Fruit fly (Drosophila melanogaster) whole organism, embryonic: Measurements from ENCODE around the gene ABCB7.

ENCODE experiments used
- Aef1 ChIP-seq: fragments of 200-800 bp; sonication (Bioruptor generic); IDR thresholded peaks from 3 replicates; pipeline ENCODE4 v1.3.6; 2022; ENCODE audit warnings: missing biosample characterization, missing genetic modification characterization
- Bdp1 ChIP-seq: fragments of 200-800 bp; sonication (Bioruptor generic); optimal IDR thresholded peaks from 3 replicates; lab custom pipeline; 2016; ENCODE audit warnings: missing biosample characterization, missing genetic modification characterization
- CG10462 ChIP-seq: fragments of 200-800 bp; sonication (Bioruptor generic); optimal IDR thresholded peaks from 2 replicates; lab custom pipeline; 2016; ENCODE audit warnings: missing biosample characterization, missing genetic modification characterization
- CG11093 ChIP-seq: fragments of 200-800 bp; sonication (Bioruptor generic); IDR thresholded peaks from 3 replicates; pipeline ENCODE4 v1.3.6; 2022; ENCODE audit warnings: missing biosample characterization, missing genetic modification characterization
- CG12391 ChIP-seq: fragments of 200-800 bp; sonication (Bioruptor generic); optimal IDR thresholded peaks from 3 replicates; lab custom pipeline; 2018; ENCODE audit warnings: missing biosample characterization, mild to moderate bottlenecking, missing genetic modification characterization, moderate library complexity
- CG12744 ChIP-seq: fragments of 200-800 bp; sonication (Bioruptor generic); optimal IDR thresholded peaks from 2 replicates; lab custom pipeline; 2016; ENCODE audit warnings: missing biosample characterization, missing genetic modification characterization
- CG12769 ChIP-seq: fragments of 200-800 bp; sonication (Bioruptor generic); optimal IDR thresholded peaks from 2 replicates; lab custom pipeline; 2019; ENCODE audit warnings: missing biosample characterization, mild to moderate bottlenecking, missing genetic modification characterization, moderate library complexity
- CG13424 ChIP-seq: fragments of 200-800 bp; sonication (Bioruptor generic); optimal IDR thresholded peaks from 2 replicates; lab custom pipeline; 2019; ENCODE audit warnings: missing biosample characterization, mild to moderate bottlenecking, missing genetic modification characterization, moderate library complexity
- CG14014 ChIP-seq: fragments of 200-800 bp; sonication (Bioruptor generic); IDR thresholded peaks from 2 replicates; pipeline ENCODE4 v1.3.6; 2022; ENCODE audit warnings: missing biosample characterization, missing genetic modification characterization
- CG16815 ChIP-seq: fragments of 200-800 bp; sonication (Bioruptor generic); optimal IDR thresholded peaks from 3 replicates; lab custom pipeline; 2017; ENCODE audit warnings: missing biosample characterization, mild to moderate bottlenecking, missing genetic modification characterization
- CG16863 ChIP-seq: fragments of 200-800 bp; sonication (Bioruptor generic); optimal IDR thresholded peaks from 3 replicates; lab custom pipeline; 2016; ENCODE audit warnings: missing biosample characterization, missing genetic modification characterization
- CG17359 ChIP-seq: fragments of 200-800 bp; sonication (Bioruptor generic); optimal IDR thresholded peaks from 3 replicates; lab custom pipeline; 2018; ENCODE audit warnings: missing biosample characterization, mild to moderate bottlenecking, missing genetic modification characterization, moderate library complexity
- CG17802 ChIP-seq: fragments of 200-800 bp; sonication (Bioruptor generic); optimal IDR thresholded peaks from 2 replicates; lab custom pipeline; 2018; ENCODE audit warnings: missing biosample characterization, mild to moderate bottlenecking, missing genetic modification characterization, moderate library complexity
- CG18764 ChIP-seq: fragments of 200-800 bp; sonication (Bioruptor generic); optimal IDR thresholded peaks from 3 replicates; lab custom pipeline; 2016; ENCODE audit warnings: missing biosample characterization, missing genetic modification characterization
- CG2875 ChIP-seq: fragments of 200-800 bp; sonication (Bioruptor generic); optimal IDR thresholded peaks from 2 replicates; lab custom pipeline; 2017; ENCODE audit warnings: missing biosample characterization, mild to moderate bottlenecking, missing genetic modification characterization, missing genetic modification reagents
- CG2889 ChIP-seq: fragments of 200-800 bp; sonication (Bioruptor generic); IDR thresholded peaks from 3 replicates; pipeline ENCODE4 v1.3.6; 2022; ENCODE audit warnings: missing biosample characterization, missing genetic modification characterization
- CG33213 ChIP-seq: fragments of 200-800 bp; sonication (Bioruptor generic); optimal IDR thresholded peaks from 3 replicates; lab custom pipeline; 2016; ENCODE audit warnings: missing biosample characterization, missing genetic modification characterization
- CG6765 ChIP-seq: fragments of 200-800 bp; sonication (Bioruptor generic); optimal IDR thresholded peaks from 3 replicates; lab custom pipeline; 2017; ENCODE audit warnings: missing biosample characterization, mild to moderate bottlenecking, missing genetic modification characterization
- CG7372 ChIP-seq: fragments of 200-800 bp; sonication (Bioruptor generic); IDR thresholded peaks from 2 replicates; pipeline ENCODE4 v1.3.6; 2022; ENCODE audit warnings: missing biosample characterization, missing genetic modification characterization
- CG7556 ChIP-seq: fragments of 200-800 bp; sonication (Bioruptor generic); optimal IDR thresholded peaks from 2 replicates; lab custom pipeline; 2017; ENCODE audit warnings: missing biosample characterization, mild to moderate bottlenecking, missing genetic modification characterization
- CG9817 ChIP-seq: fragments of 200-800 bp; sonication (Bioruptor generic); optimal IDR thresholded peaks from 2 replicates; lab custom pipeline; 2018; ENCODE audit warnings: missing biosample characterization, mild to moderate bottlenecking, missing genetic modification characterization, moderate library complexity
- CG9876 ChIP-seq: fragments of 200-800 bp; sonication (Bioruptor generic); optimal IDR thresholded peaks from 2 replicates; lab custom pipeline; 2016; ENCODE audit warnings: missing biosample characterization, missing genetic modification characterization
- CHES-1-like ChIP-seq: fragments of 200-800 bp; sonication (Bioruptor generic); optimal IDR thresholded peaks from 2 replicates; lab custom pipeline; 2016; ENCODE audit warnings: missing biosample characterization, missing genetic modification characterization
- Dip2 ChIP-seq: fragments of 200-800 bp; sonication (Bioruptor generic); IDR thresholded peaks from 2 replicates; pipeline ENCODE4 v1.3.6; 2022; ENCODE audit warnings: missing biosample characterization, missing genetic modification characterization
- Elba2 ChIP-seq: fragments of 200-800 bp; sonication (Bioruptor generic); optimal IDR thresholded peaks from 3 replicates; lab custom pipeline; 2016; ENCODE audit warnings: missing biosample characterization, missing genetic modification characterization
- Hr3 ChIP-seq: fragments of 200-800 bp; sonication (Bioruptor generic); optimal IDR thresholded peaks from 3 replicates; lab custom pipeline; 2016; ENCODE audit warnings: missing biosample characterization, missing genetic modification characterization
- Hr39 ChIP-seq: fragments of >200 bp; optimal IDR thresholded peaks from 2 replicates; lab custom pipeline; 2017
- MBD-R2 ChIP-seq: fragments of 200-800 bp; sonication (Bioruptor generic); IDR thresholded peaks from 2 replicates; pipeline ENCODE4 v1.3.6; 2022; ENCODE audit warnings: missing biosample characterization, missing genetic modification characterization
- MESR4 ChIP-seq: fragments of 200-800 bp; sonication (Bioruptor generic); optimal IDR thresholded peaks from 2 replicates; lab custom pipeline; 2018; ENCODE audit warnings: missing biosample characterization, mild to moderate bottlenecking, missing genetic modification characterization, moderate library complexity
- Med ChIP-seq: fragments of 200-800 bp; sonication (Bioruptor generic); peaks from one replicate; lab custom pipeline; 2016; ENCODE audit warnings: missing biosample characterization, missing genetic modification characterization, mild to moderate bottlenecking, inconsistent platforms, moderate library complexity
- NC2α ChIP-seq: fragments of 200-800 bp; sonication (Bioruptor generic); optimal IDR thresholded peaks from 2 replicates; lab custom pipeline; 2016; ENCODE audit warnings: missing biosample characterization, missing genetic modification characterization
- NFAT ChIP-seq: fragments of 200-800 bp; sonication (Bioruptor generic); IDR thresholded peaks from 2 replicates; pipeline ENCODE4 v1.3.6; 2022; ENCODE audit warnings: missing biosample characterization, missing genetic modification characterization
- Poxn ChIP-seq: fragments of 200-800 bp; sonication (Bioruptor generic); IDR thresholded peaks from 2 replicates; pipeline ENCODE4 v1.3.6; 2022; ENCODE audit warnings: missing biosample characterization, missing genetic modification characterization
- Sin3A ChIP-seq: fragments of >200 bp; optimal IDR thresholded peaks from 2 replicates; lab custom pipeline; 2018
- Ssrp ChIP-seq: fragments of 200-800 bp; sonication (Bioruptor generic); optimal IDR thresholded peaks from 2 replicates; lab custom pipeline; 2018; ENCODE audit warnings: missing biosample characterization, mild to moderate bottlenecking, missing genetic modification characterization, moderate library complexity
- YL-1 ChIP-seq: fragments of 200-800 bp; sonication (Bioruptor generic); optimal IDR thresholded peaks from 3 replicates; lab custom pipeline; 2017; ENCODE audit warnings: missing biosample characterization, mild to moderate bottlenecking, missing genetic modification characterization
- al ChIP-seq: fragments of 200-800 bp; sonication (Bioruptor generic); IDR thresholded peaks from 2 replicates; pipeline ENCODE4 v1.3.6; 2022; ENCODE audit warnings: missing biosample characterization, missing genetic modification characterization
- chinmo ChIP-seq: fragments of 200-800 bp; sonication (Bioruptor generic); IDR thresholded peaks from 4 replicates; pipeline ENCODE4 v1.3.6; 2022; ENCODE audit warnings: missing biosample characterization, missing genetic modification characterization; ENCODE audit not compliant: partially characterized antibody
- ewg ChIP-seq: fragments of 200-800 bp; sonication (Bioruptor generic); optimal IDR thresholded peaks from 3 replicates; lab custom pipeline; 2017; ENCODE audit warnings: mild to moderate bottlenecking, missing biosample characterization, missing genetic modification reagents, missing genetic modification characterization
- grn ChIP-seq: fragments of 200-800 bp; sonication (Bioruptor generic); optimal IDR thresholded peaks from 3 replicates; lab custom pipeline; 2017; ENCODE audit warnings: missing biosample characterization, missing genetic modification characterization
- hbn ChIP-seq: fragments of 200-800 bp; sonication (Bioruptor generic); IDR thresholded peaks from 2 replicates; pipeline ENCODE4 v1.3.6; 2022; ENCODE audit warnings: missing biosample characterization, missing genetic modification characterization; ENCODE audit not compliant: partially characterized antibody
- lilli ChIP-seq: fragments of 200-800 bp; sonication (Bioruptor generic); optimal IDR thresholded peaks from 3 replicates; lab custom pipeline; 2016; ENCODE audit warnings: missing biosample characterization, missing genetic modification characterization
- phol ChIP-seq: fragments of 200-800 bp; sonication (Bioruptor generic); optimal IDR thresholded peaks from 3 replicates; lab custom pipeline; 2018; ENCODE audit warnings: missing biosample characterization, mild to moderate bottlenecking, missing genetic modification characterization, moderate library complexity
- prd ChIP-seq, 3 experiments: fragments of >200 bp in 2 of 3; fragments of 200-800 bp in 1 of 3; sonication (Bioruptor generic) in 1 of 3; optimal IDR thresholded peaks in 2 of 3; IDR thresholded peaks in 1 of 3; 2 replicates in 2 of 3; 3 replicates in 1 of 3; pipeline versions ENCODE4 v1.3.6 to Lab custom; 2017 to 2022; ENCODE audit warnings: missing biosample characterization in 1 of 3, missing genetic modification characterization in 1 of 3
- psq ChIP-seq: fragments of 200-800 bp; sonication (Bioruptor generic); optimal IDR thresholded peaks from 2 replicates; lab custom pipeline; 2017; ENCODE audit warnings: missing biosample characterization, missing genetic modification characterization
- repo ChIP-seq: fragments of 200-800 bp; sonication (Bioruptor generic); optimal IDR thresholded peaks from 2 replicates; lab custom pipeline; 2016; ENCODE audit warnings: missing biosample characterization, missing genetic modification characterization
- row ChIP-seq: fragments of 200-800 bp; sonication (Bioruptor generic); IDR thresholded peaks from 3 replicates; pipeline ENCODE4 v1.3.6; 2022; ENCODE audit warnings: missing biosample characterization, missing genetic modification characterization
- sens ChIP-seq: fragments of 200-800 bp; sonication (Bioruptor generic); peaks from one replicate; lab custom pipeline; 2016; ENCODE audit warnings: missing biosample characterization, missing genetic modification characterization
- twi ChIP-seq: fragments of 200-800 bp; optimal IDR thresholded peaks from 2 replicates; lab custom pipeline; 2019; ENCODE audit warnings: missing biosample characterization, mild to moderate bottlenecking, missing genetic modification characterization, moderate library complexity
- zf30C ChIP-seq: fragments of 200-800 bp; sonication (Bioruptor generic); optimal IDR thresholded peaks from 3 replicates; lab custom pipeline; 2018; ENCODE audit warnings: missing biosample characterization, mild to moderate bottlenecking, missing genetic modification characterization

The ABCB7 gene

dm6 chr3L:1591692-1592371, 26.4 kb upstream of the ABCB7 start (continued):
- TF ChIP-seq NC2α (GFP tag; lab: Kevin White, UChicago): peak; percentile 5
- TF ChIP-seq CG9817 (tag; lab: Kevin White, UChicago): peak; percentile 78
- no peak for TF ChIP-seq Sin3A
- TF ChIP-seq CG7556 (GFP tag; lab: Kevin White, UChicago): peak; percentile 65
- no peak for TF ChIP-seq Elba2
- TF ChIP-seq CG12391: peak; percentile 28
- peak; percentile 71 for TF ChIP-seq CG12744
- TF ChIP-seq al: 0 out of 2 replicates have a peak, but pooled peaks have one; percentile 16
- TF ChIP-seq CG16863 (GFP tag; lab: Kevin White, UChicago): no peak
- peak; percentile 7 for TF ChIP-seq CG2875 (GFP tag; lab: Kevin White, UChicago)
- no peak for TF ChIP-seq row (GFP tag; lab: Robert Waterston, UW)
- TF ChIP-seq CG10462 (GFP tag; lab: Kevin White, UChicago): no peak
- no peak for TF ChIP-seq CG11093 (GFP tag; lab: Robert Waterston, UW)
- no peak for TF ChIP-seq CG12769 (tag; lab: Kevin White, UChicago)
- TF ChIP-seq CG6765 (GFP tag; lab: Kevin White, UChicago): peak; percentile 91
- no peak for TF ChIP-seq chinmo (GFP tag; lab: Robert Waterston, UW)
- no peak for TF ChIP-seq prd (optimal IDR thresholded peaks at IDR 0.05; lab: Kevin White, UChicago)
- TF ChIP-seq prd (GFP tag; IDR thresholded peaks at IDR 0.05; lab: Robert Waterston, UW): no peak
- peak; percentile 31; the same call in 1 of the 3 replicates for TF ChIP-seq CG2889 (GFP tag; lab: Robert Waterston, UW)
- TF ChIP-seq sens: peak; percentile 86
- TF ChIP-seq grn: peak; percentile 57
- no peak for TF ChIP-seq CG18764 (GFP tag; lab: Kevin White, UChicago)
- no peak for TF ChIP-seq MESR4 (GFP tag; lab: Kevin White, UChicago)
- TF ChIP-seq psq (GFP tag; lab: Kevin White, UChicago): peak; percentile 6
- TF ChIP-seq CG7372 (GFP tag; lab: Robert Waterston, UW): no peak
- TF ChIP-seq repo (GFP tag; lab: Kevin White, UChicago): peak; percentile 69
- peak; percentile 37 for TF ChIP-seq Bdp1 (GFP tag; lab: Kevin White, UChicago)
- no peak for TF ChIP-seq phol (tag; lab: Kevin White, UChicago)
- TF ChIP-seq Ssrp (tag; lab: Kevin White, UChicago): no peak
- TF ChIP-seq hbn (GFP tag; lab: Robert Waterston, UW): no peak
- peak; percentile 35 for TF ChIP-seq CG13424 (tag; lab: Kevin White, UChicago)
- peak; percentile 70; the same call in 1 of the 2 replicates for TF ChIP-seq CG14014 (GFP tag; lab: Robert Waterston, UW)
- TF ChIP-seq Hr3 (GFP tag; lab: Kevin White, UChicago): no peak
- peak; percentile 49 for TF ChIP-seq lilli (GFP tag; lab: Kevin White, UChicago)
- no peak; the same call in 1 of the 2 replicates for TF ChIP-seq MBD-R2 (GFP tag; lab: Robert Waterston, UW)
- no peak for TF ChIP-seq twi (tag; lab: Kevin White, UChicago)
- no peak for TF ChIP-seq Aef1 (GFP tag; lab: Robert Waterston, UW)
- TF ChIP-seq Hr39: no peak
- no peak for TF ChIP-seq ewg (GFP tag; lab: Kevin White, UChicago)
- TF ChIP-seq Med (GFP tag; lab: Kevin White, UChicago): peak; percentile 97
- TF ChIP-seq CHES-1-like (GFP tag; lab: Kevin White, UChicago): peak; percentile 75
- no peak for TF ChIP-seq zf30C (GFP tag; lab: Kevin White, UChicago)
- TF ChIP-seq Poxn (GFP tag; lab: Robert Waterston, UW): peak; percentile 41; the same call in 1 of the 2 replicates
- TF ChIP-seq YL-1: peak; percentile 44
- peak; percentile 77 for TF ChIP-seq CG17359 (tag; lab: Kevin White, UChicago)
- no peak for TF ChIP-seq CG16815 (GFP tag; lab: Kevin White, UChicago)
- peak; percentile 3 for TF ChIP-seq CG9876
- TF ChIP-seq Dip2 (GFP tag; lab: Robert Waterston, UW): no peak
- TF ChIP-seq CG17802 (tag; lab: Kevin White, UChicago): no peak
- TF ChIP-seq CG33213 (GFP tag; lab: Kevin White, UChicago): peak; percentile 63
- TF ChIP-seq NFAT: 0 out of 2 replicates have a peak, but pooled peaks have one; percentile 41
